Worm (Caenorhabditis elegans): ENCODE measurements around the gene chd-3.

The chd-3 gene

DNA sequence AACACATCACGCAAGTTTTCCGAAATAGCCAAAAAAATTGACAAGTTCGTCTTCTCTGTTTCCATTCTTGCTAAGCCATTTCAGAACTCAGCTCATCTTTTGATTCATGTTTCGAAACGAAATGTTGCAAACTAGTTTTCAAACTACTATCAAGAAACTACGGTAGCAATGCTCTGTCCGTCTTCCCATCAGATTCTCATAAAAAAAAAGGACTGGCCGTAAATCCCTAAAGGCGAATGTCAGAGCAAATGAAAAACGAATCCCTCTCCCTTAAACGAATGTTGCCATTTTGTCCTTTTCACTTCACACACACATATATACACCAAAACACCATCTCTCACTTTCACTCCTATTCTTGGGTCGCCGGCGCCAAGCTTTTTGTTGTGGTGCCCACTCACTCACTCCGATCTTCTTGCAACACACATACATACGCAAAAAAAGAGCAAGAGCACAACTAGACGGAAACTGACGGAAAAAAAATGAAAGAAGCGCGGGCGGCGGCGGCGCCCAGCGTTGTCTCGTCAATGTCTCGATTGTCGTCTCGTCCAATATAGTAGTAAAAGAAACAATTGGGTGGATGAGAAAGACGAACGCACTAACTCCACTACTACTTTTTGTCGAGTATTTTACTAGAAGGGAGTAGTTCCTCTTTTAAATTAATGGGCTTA is 24.5 kb downstream of the chd-3 start:
- TF ChIP-seq ama-1 (optimal IDR thresholded peaks at IDR 0.05): no peak
- no peak for TF ChIP-seq ztf-1 (GFP tag; conservative IDR thresholded peaks at IDR 0.05)
- no peak for TF ChIP-seq lin-13 (GFP tag; optimal IDR thresholded peaks at IDR 0.05)
- no peak for TF ChIP-seq mbf-1 (tag; optimal IDR thresholded peaks at IDR 0.05)
- TF ChIP-seq ztf-4 (tag; optimal IDR thresholded peaks at IDR 0.05): no peak
- TF ChIP-seq nhr-23 (tag; optimal IDR thresholded peaks at IDR 0.05): no peak
- TF ChIP-seq zag-1 (tag; optimal IDR thresholded peaks at IDR 0.05): no peak
- TF ChIP-seq F13H6.1 (tag; optimal IDR thresholded peaks at IDR 0.05): no peak
- TF ChIP-seq unc-62 (GFP tag; optimal IDR thresholded peaks at IDR 0.05): no peak

ce11 chrX:12826782-12827181 is 25.6 kb downstream of the chd-3 start:
- TF ChIP-seq nhr-237 (tag; optimal IDR thresholded peaks at IDR 0.05) (no peak), sem-4 (tag; optimal IDR thresholded peaks at IDR 0.05) (no peak), zag-1 (tag; optimal IDR thresholded peaks at IDR 0.05) (no peak), ZK546.5 (tag; optimal IDR thresholded peaks at IDR 0.05) (no peak), skn-1 (tag; optimal IDR thresholded peaks at IDR 0.05) (no peak), nhr-12 (tag; optimal IDR thresholded peaks at IDR 0.05) (no peak), ceh-16 (tag; optimal IDR thresholded peaks at IDR 0.05) (no peak), sma-9 (GFP tag; optimal IDR thresholded peaks at IDR 0.05) (no peak), sma-9 (tag; optimal IDR thresholded peaks at IDR 0.05) (no peak), mab-5 (tag; optimal IDR thresholded peaks at IDR 0.05) (no peak), lin-13 (GFP tag; optimal IDR thresholded peaks at IDR 0.05) (no peak), unc-55 (GFP tag; optimal IDR thresholded peaks at IDR 0.05) (no peak)

ce11 chrX:12825174-12825573 is 27.2 kb downstream of the chd-3 start:
- TF ChIP-seq nhr-25 (tag; optimal IDR thresholded peaks at IDR 0.05): no peak
- no peak for TF ChIP-seq nhr-10 (tag; optimal IDR thresholded peaks at IDR 0.05)
- TF ChIP-seq lin-39 (tag; optimal IDR thresholded peaks at IDR 0.05): no peak
- no peak for TF ChIP-seq crh-2 (tag; optimal IDR thresholded peaks at IDR 0.05)
- TF ChIP-seq R02D3.7 (tag; optimal IDR thresholded peaks at IDR 0.05): no peak
- TF ChIP-seq peb-1 (tag; optimal IDR thresholded peaks at IDR 0.05): no peak
- TF ChIP-seq Y55F3AM.14 (GFP tag; optimal IDR thresholded peaks at IDR 0.05): no peak
- TF ChIP-seq skn-1 (tag; optimal IDR thresholded peaks at IDR 0.05): no peak
- no peak for TF ChIP-seq ztf-4 (tag; optimal IDR thresholded peaks at IDR 0.05)

ce11 chrX:12819512-12819911 is 32.9 kb downstream of the chd-3 start:
- TF ChIP-seq fos-1 (tag; optimal IDR thresholded peaks at IDR 0.05) (peak; percentile 7), snpc-4 (tag; optimal IDR thresholded peaks at IDR 0.05) (no peak)

- no peak for TF ChIP-seq Y55F3AM.14 (GFP tag; optimal IDR thresholded peaks at IDR 0.05)
- TF ChIP-seq skn-1 (tag; optimal IDR thresholded peaks at IDR 0.05): no peak
- peak; percentile 15 for TF ChIP-seq fos-1 (tag; optimal IDR thresholded peaks at IDR 0.05)
- no peak for TF ChIP-seq unc-39 (tag; optimal IDR thresholded peaks at IDR 0.05)
- TF ChIP-seq lsy-2 (tag; optimal IDR thresholded peaks at IDR 0.05): no peak
- no peak for TF ChIP-seq ceh-82 (tag; optimal IDR thresholded peaks at IDR 0.05)
Measured at ce11 chrX:12818768-12819167, 33.6 kb downstream of the chd-3 start.

ce11 chrX:12815367-12815766 is 37.0 kb downstream of the chd-3 start:
- TF ChIP-seq unc-55 (GFP tag; optimal IDR thresholded peaks at IDR 0.05) (no peak), aly-2 (tag; optimal IDR thresholded peaks at IDR 0.05) (no peak), sma-3 (GFP tag; optimal IDR thresholded peaks at IDR 0.05) (no peak), F13H6.1 (tag; optimal IDR thresholded peaks at IDR 0.05) (no peak), C34F6.9 (tag; optimal IDR thresholded peaks at IDR 0.05) (no peak)
